Worm (Caenorhabditis elegans): ENCODE data around the gene T05A12.3.

T05A12.3 gene

ce11 chrIV:6878912-6879554, 8.4 kb downstream of the T05A12.3 start:
- TF ChIP-seq ceh-18 (tag; optimal IDR thresholded peaks at IDR 0.05) (peak; percentile 64), gmeb-2 (tag; optimal IDR thresholded peaks at IDR 0.05) (no peak)

- TF ChIP-seq ceh-2 (tag; optimal IDR thresholded peaks at IDR 0.05), result no peak
- TF ChIP-seq ceh-19 (GFP tag; optimal IDR thresholded peaks at IDR 0.05), result no peak
- no peak for TF ChIP-seq ama-1 (optimal IDR thresholded peaks at IDR 0.05)
- no peak for TF ChIP-seq pqm-1 (tag; optimal IDR thresholded peaks at IDR 0.05)
- TF ChIP-seq unc-55 (GFP tag; optimal IDR thresholded peaks at IDR 0.05), result no peak
- no peak for TF ChIP-seq hlh-30 (tag; optimal IDR thresholded peaks at IDR 0.05; ENCODE audit: insufficient read depth)
- TF ChIP-seq sdc-2 (tag; optimal IDR thresholded peaks at IDR 0.05), result no peak
- no peak for TF ChIP-seq ceh-24 (tag; optimal IDR thresholded peaks at IDR 0.05)
- no peak for TF ChIP-seq tbx-7 (tag; optimal IDR thresholded peaks at IDR 0.05)
- TF ChIP-seq ahr-1 (tag; optimal IDR thresholded peaks at IDR 0.05), result no peak
- TF ChIP-seq ets-4 (tag; optimal IDR thresholded peaks at IDR 0.05), result no peak
- no peak for TF ChIP-seq ceh-14 (tag; optimal IDR thresholded peaks at IDR 0.05)
- TF ChIP-seq ceh-9 (tag; optimal IDR thresholded peaks at IDR 0.05), result no peak
- TF ChIP-seq ztf-16 (tag; optimal IDR thresholded peaks at IDR 0.05), result no peak
Observed at ce11 chrIV:6872958-6873357, 14.5 kb downstream of the T05A12.3 start, which contains the start of gene srx-19. Gene srx-19 (plus strand): TSS chrIV:6873258.

- no peak for TF ChIP-seq pax-1 (tag; optimal IDR thresholded peaks at IDR 0.05)
- no peak for TF ChIP-seq ceh-14 (tag; optimal IDR thresholded peaks at IDR 0.05)
- TF ChIP-seq unc-55 (GFP tag; optimal IDR thresholded peaks at IDR 0.05), result no peak
- TF ChIP-seq hlh-30 (tag; optimal IDR thresholded peaks at IDR 0.05; ENCODE audit: insufficient read depth), result no peak
- TF ChIP-seq C38D4.7 (GFP tag; optimal IDR thresholded peaks at IDR 0.05), result no peak
- no peak for TF ChIP-seq ceh-48 (tag; optimal IDR thresholded peaks at IDR 0.05)
- TF ChIP-seq ceh-30 (tag; optimal IDR thresholded peaks at IDR 0.05), result no peak
- TF ChIP-seq ceh-31 (tag; optimal IDR thresholded peaks at IDR 0.05), result no peak
Observed at ce11 chrIV:6867791-6868190, 19.7 kb downstream of the T05A12.3 start, which contains the start of gene srx-20. Gene srx-20 (plus strand): TSS chrIV:6868091.

ce11 chrIV:6859270-6859669, 28.2 kb downstream of the T05A12.3 start, which contains the start of gene R13H7.2:
Gene R13H7.2 (minus strand): TSS chrIV:6859370.
- no peak for TF ChIP-seq odd-2 (tag; optimal IDR thresholded peaks at IDR 0.05)
- TF ChIP-seq madf-2 (tag; optimal IDR thresholded peaks at IDR 0.05), result no peak
- no peak for TF ChIP-seq tbx-2 (tag; optimal IDR thresholded peaks at IDR 0.05)
- no peak for TF ChIP-seq ceh-18 (tag; optimal IDR thresholded peaks at IDR 0.05)
- no peak for TF ChIP-seq ets-4 (tag; optimal IDR thresholded peaks at IDR 0.05)
- no peak for TF ChIP-seq pax-1 (tag; optimal IDR thresholded peaks at IDR 0.05)
- TF ChIP-seq lin-11 (tag; optimal IDR thresholded peaks at IDR 0.05), result no peak
- TF ChIP-seq ceh-24 (tag; optimal IDR thresholded peaks at IDR 0.05), result no peak

- TF ChIP-seq fax-1 (tag; optimal IDR thresholded peaks at IDR 0.05), result no peak
- no peak for TF ChIP-seq tbx-7 (tag; optimal IDR thresholded peaks at IDR 0.05)
- TF ChIP-seq ceh-34 (tag; optimal IDR thresholded peaks at IDR 0.05), result no peak
- TF ChIP-seq ceh-14 (tag; optimal IDR thresholded peaks at IDR 0.05), result no peak
- TF ChIP-seq hlh-13 (GFP tag; optimal IDR thresholded peaks at IDR 0.05), result no peak
- TF ChIP-seq ceh-31 (tag; optimal IDR thresholded peaks at IDR 0.05), result no peak
- TF ChIP-seq ahr-1 (tag; optimal IDR thresholded peaks at IDR 0.05), result no peak
- no peak for TF ChIP-seq ztf-16 (tag; optimal IDR thresholded peaks at IDR 0.05)
- TF ChIP-seq unc-42 (tag; optimal IDR thresholded peaks at IDR 0.05), result no peak
- TF ChIP-seq ceh-30 (tag; optimal IDR thresholded peaks at IDR 0.05), result no peak
- TF ChIP-seq pha-4 (tag; optimal IDR thresholded peaks at IDR 0.05), result no peak
- TF ChIP-seq C08G9.2 (tag; optimal IDR thresholded peaks at IDR 0.05), result no peak
- TF ChIP-seq unc-3 (GFP tag; conservative IDR thresholded peaks at IDR 0.05), result no peak
- no peak for TF ChIP-seq unc-3 (tag; optimal IDR thresholded peaks at IDR 0.05)
- TF ChIP-seq ama-1 (optimal IDR thresholded peaks at IDR 0.05), result no peak
- no peak for TF ChIP-seq pat-9 (tag; optimal IDR thresholded peaks at IDR 0.05)
- no peak for TF ChIP-seq hlh-8 (tag; optimal IDR thresholded peaks at IDR 0.05)
Observed at ce11 chrIV:6852727-6853126, 34.7 kb downstream of the T05A12.3 start.

All from whole organism, late embryonic.